Worm (Caenorhabditis elegans) whole organism, L4 larva: ENCODE data around the gene tag-209.

ENCODE experiments used
- F37D6.2 ChIP-seq: sonication (generic microtip); optimal IDR thresholded peaks from 2 replicates; lab custom pipeline; 2016; ENCODE audit warnings: mild to moderate bottlenecking, missing genetic modification characterization, missing compliant biosample characterization
- T20F7.1 ChIP-seq: fragments of 200-800 bp; sonication (Bioruptor generic); optimal IDR thresholded peaks from 2 replicates; lab custom pipeline; 2018; ENCODE audit warnings: mild to moderate bottlenecking, missing genetic modification characterization, missing compliant biosample characterization
- ZK337.2 ChIP-seq: fragments of 200-800 bp; sonication (Bioruptor generic); IDR thresholded peaks from 2 replicates; pipeline ENCODE4 v1.3.6; 2022; ENCODE audit warnings: missing genetic modification reagents, missing genetic modification characterization, missing compliant biosample characterization
- aha-1 ChIP-seq: fragments of 150-350 bp; peaks from one replicate; lab custom pipeline; 2014; ENCODE audit warnings: missing biosample characterization, missing genetic modification characterization
- attf-4 ChIP-seq: sonication (generic microtip); optimal IDR thresholded peaks from 3 replicates; lab custom pipeline; 2017; ENCODE audit warnings: missing biosample characterization, missing genetic modification characterization
- ceh-32 ChIP-seq: sonication (generic microtip); optimal IDR thresholded peaks from 2 replicates; lab custom pipeline; 2016; ENCODE audit warnings: mild to moderate bottlenecking, missing genetic modification characterization, missing compliant biosample characterization; ENCODE audit not compliant: poor library complexity
- ceh-44 ChIP-seq: fragments of 200-800 bp; sonication (Bioruptor generic); IDR thresholded peaks from 2 replicates; pipeline ENCODE4 v1.3.6; 2022; ENCODE audit warnings: missing genetic modification reagents, missing genetic modification characterization, missing compliant biosample characterization
- ces-1 ChIP-seq: fragments of 150-350 bp; sonication (generic microtip); optimal IDR thresholded peaks from 4 replicates; lab custom pipeline; 2014; ENCODE audit warnings: missing biosample characterization, missing genetic modification reagents, missing genetic modification characterization
- daf-8 ChIP-seq: fragments of 200-800 bp; sonication (Bioruptor generic); IDR thresholded peaks from 2 replicates; pipeline ENCODE4 v1.3.6; 2022; ENCODE audit warnings: missing genetic modification characterization, missing compliant biosample characterization
- dmd-6 ChIP-seq: fragments of 200-800 bp; sonication (Bioruptor generic); IDR thresholded peaks from 2 replicates; pipeline ENCODE4 v1.3.6; 2022; ENCODE audit warnings: missing genetic modification reagents, missing genetic modification characterization, missing compliant biosample characterization
- dmd-9 ChIP-seq: fragments of 200-800 bp; sonication (Bioruptor generic); IDR thresholded peaks from 2 replicates; pipeline ENCODE4 v1.3.6; 2022; ENCODE audit warnings: missing genetic modification reagents, missing genetic modification characterization, missing compliant biosample characterization
- dve-1 ChIP-seq: sonication (generic microtip); optimal IDR thresholded peaks from 2 replicates; lab custom pipeline; 2017; ENCODE audit warnings: antibody characterized with exemption, mild to moderate bottlenecking, missing genetic modification characterization, missing compliant biosample characterization; ENCODE audit not compliant: insufficient read depth
- fkh-10 ChIP-seq: fragments of 150-350 bp; optimal IDR thresholded peaks from 2 replicates; lab custom pipeline; 2014; ENCODE audit warnings: missing biosample characterization, missing genetic modification reagents, missing genetic modification characterization
- hif-1 ChIP-seq, 2 experiments: sonication (generic microtip); optimal IDR thresholded peaks; 2 replicates each; lab custom pipeline; 2016 to 2017; ENCODE audit warnings: missing compliant biosample characterization in 2 of 2, missing genetic modification characterization in 2 of 2, missing genetic modification reagents in 2 of 2, missing genotype in 2 of 2, mild to moderate bottlenecking in 1 of 2
- hlh-30 ChIP-seq: sonication (generic microtip); optimal IDR thresholded peaks from 2 replicates; lab custom pipeline; 2017; ENCODE audit warnings: antibody characterized with exemption, mild to moderate bottlenecking, missing genetic modification characterization, missing compliant biosample characterization; ENCODE audit not compliant: insufficient read depth
- hmg-1.1 ChIP-seq: fragments of 200-800 bp; sonication (Bioruptor generic); IDR thresholded peaks from 2 replicates; pipeline ENCODE4 v1.3.6; 2022; ENCODE audit warnings: missing genetic modification reagents, missing genetic modification characterization, missing compliant biosample characterization
- lin-1 ChIP-seq: fragments of 200-800 bp; sonication (Bioruptor generic); IDR thresholded peaks from 2 replicates; pipeline ENCODE4 v1.3.6; 2022; ENCODE audit warnings: missing genetic modification reagents, missing genetic modification characterization, missing compliant biosample characterization
- lin-15B ChIP-seq: fragments of 150-350 bp; sonication (generic microtip); optimal IDR thresholded peaks from 3 replicates; lab custom pipeline; 2014; ENCODE audit warnings: missing biosample characterization, missing genetic modification characterization
- lin-29 ChIP-seq: fragments of 200-800 bp; sonication (Bioruptor generic); IDR thresholded peaks from 2 replicates; pipeline ENCODE4 v1.3.6; 2022; ENCODE audit warnings: missing genetic modification reagents, missing genetic modification characterization, missing compliant biosample characterization
- lin-38 ChIP-seq: fragments of 200-800 bp; sonication (Bioruptor generic); IDR thresholded peaks from 2 replicates; pipeline ENCODE4 v1.3.6; 2022; ENCODE audit warnings: missing genetic modification reagents, missing genetic modification characterization, missing compliant biosample characterization
- lin-39 ChIP-seq: fragments of 150-350 bp; optimal IDR thresholded peaks from 2 replicates; lab custom pipeline; 2014; ENCODE audit warnings: missing biosample characterization, missing genetic modification reagents, missing genetic modification characterization
- lir-3 ChIP-seq: sonication (generic microtip); optimal IDR thresholded peaks from 2 replicates; lab custom pipeline; 2016; ENCODE audit warnings: mild to moderate bottlenecking, missing genetic modification characterization, missing compliant biosample characterization
- lsy-2 ChIP-seq, 2 experiments: fragments of 150-350 bp in 1 of 2; sonication (generic microtip) in 1 of 2; optimal IDR thresholded peaks; 2 replicates each; lab custom pipeline; 2014 to 2017; ENCODE audit warnings: missing biosample characterization in 2 of 2, missing genetic modification characterization in 2 of 2
- madf-5 ChIP-seq, 2 experiments: fragments of 200-800 bp; sonication (Bioruptor generic); IDR thresholded peaks; 2 replicates each; pipeline ENCODE4 v1.3.6; 2022; ENCODE audit warnings: missing compliant biosample characterization in 2 of 2, missing genetic modification characterization in 2 of 2
- mdl-1 ChIP-seq, 2 experiments: fragments of 150-350 bp in 1 of 2; sonication (generic microtip) in 1 of 2; optimal IDR thresholded peaks; 2 replicates each; lab custom pipeline; 2014 to 2017; ENCODE audit warnings: missing biosample characterization in 2 of 2, missing genetic modification characterization in 2 of 2
- mep-1 ChIP-seq: fragments of 150-350 bp; sonication (generic microtip); optimal IDR thresholded peaks from 3 replicates; lab custom pipeline; 2014; ENCODE audit warnings: missing biosample characterization, missing genetic modification characterization
- nhr-10 ChIP-seq: fragments of 150-350 bp; optimal IDR thresholded peaks from 2 replicates; lab custom pipeline; 2014; ENCODE audit warnings: missing biosample characterization, missing genetic modification characterization
- nhr-102 ChIP-seq: sonication (generic microtip); optimal IDR thresholded peaks from 2 replicates; lab custom pipeline; 2016; ENCODE audit warnings: mild to moderate bottlenecking, missing genetic modification characterization, moderate library complexity, missing compliant biosample characterization
- nhr-11 ChIP-seq: fragments of 150-350 bp; optimal IDR thresholded peaks from 2 replicates; lab custom pipeline; 2014; ENCODE audit warnings: missing biosample characterization, missing genetic modification characterization
- nhr-111 ChIP-seq: fragments of 200-800 bp; sonication (Bioruptor generic); optimal IDR thresholded peaks from 2 replicates; lab custom pipeline; 2018; ENCODE audit warnings: mild to moderate bottlenecking, missing genetic modification characterization, missing compliant biosample characterization
- nhr-25 ChIP-seq: sonication (generic microtip); optimal IDR thresholded peaks from 2 replicates; lab custom pipeline; 2017; ENCODE audit warnings: missing genetic modification characterization, mild to moderate bottlenecking, missing compliant biosample characterization, antibody characterized with exemption, moderate library complexity, borderline replicate concordance; ENCODE audit not compliant: insufficient read depth
- nhr-28 ChIP-seq: fragments of 150-350 bp; optimal IDR thresholded peaks from 2 replicates; lab custom pipeline; 2014; ENCODE audit warnings: missing biosample characterization, missing genetic modification characterization
- nhr-41 ChIP-seq: fragments of 200-800 bp; sonication (Bioruptor generic); IDR thresholded peaks from 2 replicates; pipeline ENCODE4 v1.3.6; 2022; ENCODE audit warnings: missing genetic modification reagents, missing genetic modification characterization, missing compliant biosample characterization
- nhr-48 ChIP-seq: sonication (generic microtip); optimal IDR thresholded peaks from 2 replicates; lab custom pipeline; 2016; ENCODE audit warnings: mild to moderate bottlenecking, missing genetic modification characterization, missing compliant biosample characterization
- rbr-2 ChIP-seq: sonication (generic microtip); optimal IDR thresholded peaks from 2 replicates; lab custom pipeline; 2016; ENCODE audit warnings: missing genotype, missing genetic modification characterization, missing compliant biosample characterization
- set-16 ChIP-seq: fragments of 200-800 bp; sonication (Bioruptor generic); IDR thresholded peaks from 2 replicates; pipeline ENCODE4 v1.3.6; 2022; ENCODE audit warnings: missing genetic modification reagents, missing genetic modification characterization, missing compliant biosample characterization
- skn-1 ChIP-seq: fragments of 150-350 bp; optimal IDR thresholded peaks from 2 replicates; lab custom pipeline; 2014; ENCODE audit warnings: missing biosample characterization, missing genetic modification characterization
- spr-3 ChIP-seq: fragments of 200-800 bp; sonication (Bioruptor generic); optimal IDR thresholded peaks from 2 replicates; lab custom pipeline; 2018; ENCODE audit warnings: mild to moderate bottlenecking, missing genetic modification characterization, missing compliant biosample characterization
- tra-1 ChIP-seq: fragments of 200-800 bp; sonication (Bioruptor generic); IDR thresholded peaks from 2 replicates; pipeline ENCODE4 v1.3.6; 2022; ENCODE audit warnings: missing genetic modification reagents, missing genetic modification characterization, missing compliant biosample characterization
- unc-130 ChIP-seq: sonication (generic microtip); optimal IDR thresholded peaks from 2 replicates; lab custom pipeline; 2016; ENCODE audit warnings: missing genetic modification reagents, missing genetic modification characterization, missing compliant biosample characterization
- unc-39 ChIP-seq: sonication (generic microtip); optimal IDR thresholded peaks from 2 replicates; lab custom pipeline; 2017; ENCODE audit warnings: missing biosample characterization, missing genetic modification characterization
- zag-1 ChIP-seq: fragments of 150-350 bp; optimal IDR thresholded peaks from 2 replicates; lab custom pipeline; 2014; ENCODE audit warnings: missing biosample characterization, missing genetic modification characterization
- zfp-3 ChIP-seq: fragments of 200-800 bp; sonication (Bioruptor generic); conservative IDR thresholded peaks from 2 replicates; pipeline ENCODE4 v1.3.6; 2022; ENCODE audit warnings: missing genetic modification reagents, missing genetic modification characterization, missing compliant biosample characterization

tag-209 gene

ce11 chrII:10787240-10787639 is at the start of gene tag-209:
tag-209 (plus strand) TSS chrII:10787312.
- TF ChIP-seq dmd-6 (GFP tag; lab: Robert Waterston, UW), result no peak
- no peak for TF ChIP-seq lir-3 (tag; lab: Kevin White, UChicago)
- 0 out of 2 replicates have a peak, but pooled peaks have one; percentile 15 for TF ChIP-seq lin-38 (GFP tag; lab: Robert Waterston, UW)

ce11 chrII:10744801-10745200 is 42.3 kb upstream of the tag-209 start:
- TF ChIP-seq lin-1, result no peak
- peak; percentile 68; the same call in 1 of the 2 replicates for TF ChIP-seq hmg-1.1 (GFP tag; lab: Robert Waterston, UW)
- no peak for TF ChIP-seq daf-8 (GFP tag; lab: Robert Waterston, UW)
- no peak for TF ChIP-seq lin-15B
- TF ChIP-seq ceh-32 (tag; lab: Kevin White, UChicago), result no peak
- peak; percentile 33 for TF ChIP-seq rbr-2 (tag; lab: Kevin White, UChicago)
- TF ChIP-seq aha-1 (tag; lab: Kevin White, UChicago), result peak; percentile 91
- no peak for TF ChIP-seq dve-1 (tag; lab: Kevin White, UChicago)
- TF ChIP-seq T20F7.1 (GFP tag; lab: Kevin White, UChicago), result no peak
- peak; percentile 25 to 29 for TF ChIP-seq lsy-2 (tag; optimal IDR thresholded peaks at IDR 0.05; lab: Kevin White, UChicago)
- TF ChIP-seq nhr-28 (tag; lab: Kevin White, UChicago), result no peak
- TF ChIP-seq ZK337.2, result no peak
- no peak for TF ChIP-seq madf-5 (GFP tag; IDR thresholded peaks at IDR 0.05; lab: Robert Waterston, UW)
- peak in 1 of 2 experiments; percentile 25 for TF ChIP-seq mdl-1 (tag; optimal IDR thresholded peaks at IDR 0.05; lab: Kevin White, UChicago)
- no peak for TF ChIP-seq unc-39 (tag; lab: Kevin White, UChicago)
- TF ChIP-seq lin-39 (tag; lab: Kevin White, UChicago), result no peak
- no peak for TF ChIP-seq nhr-25
- no peak for TF ChIP-seq dmd-9 (GFP tag; lab: Robert Waterston, UW)
- peak in 1 of 2 experiments; percentile 3 for TF ChIP-seq hif-1 (tag; optimal IDR thresholded peaks at IDR 0.05; lab: Kevin White, UChicago)
- no peak for TF ChIP-seq ces-1
- no peak for TF ChIP-seq zfp-3 (GFP tag; lab: Robert Waterston, UW)
- TF ChIP-seq F37D6.2, result peak; percentile 3
- no peak for TF ChIP-seq hlh-30 (tag; lab: Kevin White, UChicago)
- TF ChIP-seq mep-1 (tag; lab: Kevin White, UChicago), result peak; percentile 31
- TF ChIP-seq fkh-10, result peak; percentile 56
- TF ChIP-seq lir-3 (tag; lab: Kevin White, UChicago), result no peak
- TF ChIP-seq nhr-48 (tag; lab: Kevin White, UChicago), result no peak
- peak; percentile 24; the same call in 1 of the 2 replicates for TF ChIP-seq set-16 (GFP tag; lab: Robert Waterston, UW)
- no peak for TF ChIP-seq attf-4 (tag; lab: Kevin White, UChicago)
- no peak for TF ChIP-seq skn-1 (tag; lab: Kevin White, UChicago)
- no peak for TF ChIP-seq ceh-44 (GFP tag; lab: Robert Waterston, UW)

DNA sequence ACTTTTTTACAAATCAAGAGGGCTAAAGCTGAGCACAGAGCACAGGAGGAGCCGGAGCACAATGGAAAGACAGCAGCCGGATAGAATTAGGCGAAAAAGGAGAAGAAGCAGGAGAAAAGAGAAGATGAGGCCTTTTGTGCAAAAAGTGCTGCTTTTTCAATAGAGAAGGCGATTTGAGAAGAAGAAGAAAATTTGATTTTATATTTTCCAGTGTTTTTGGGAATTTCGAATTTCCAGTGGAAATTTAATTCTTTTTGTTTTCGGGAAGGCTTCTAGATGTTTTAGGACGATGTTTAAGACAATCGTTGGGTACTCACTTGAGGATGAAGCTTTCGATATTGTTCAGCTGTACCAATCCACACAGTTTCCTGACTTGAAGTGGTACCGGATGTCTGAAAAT is 33.4 kb upstream of the tag-209 start:
- TF ChIP-seq fkh-10 (peak; percentile 77), aha-1 (tag; lab: Kevin White, UChicago) (no peak)
- TF ChIP-seq, all 104 proteins: peak for 1

DNA sequence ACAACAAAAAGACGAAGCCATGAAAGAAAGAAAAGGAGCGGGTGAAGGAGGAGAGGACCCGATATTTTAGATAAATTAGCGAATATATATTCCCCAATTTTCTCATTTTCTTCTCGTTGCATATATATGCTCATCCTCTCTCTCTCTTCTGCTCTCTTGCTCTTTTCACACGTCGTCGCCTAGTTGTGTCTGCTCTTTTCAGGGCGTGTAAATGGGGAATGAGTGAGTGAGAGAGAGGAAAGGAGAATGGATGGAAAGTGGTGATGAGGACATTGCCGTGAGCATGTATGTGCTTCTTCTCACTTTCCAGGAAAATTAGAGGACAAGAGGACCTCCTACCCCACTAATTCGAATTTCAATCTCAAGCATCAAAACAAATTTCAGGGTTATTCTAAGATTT is 31.7 kb upstream of the tag-209 start:
- TF ChIP-seq nhr-102 (tag; lab: Kevin White, UChicago) (no peak), attf-4 (tag; lab: Kevin White, UChicago) (no peak), hmg-1.1 (GFP tag; lab: Robert Waterston, UW) (no peak), ZK337.2 (no peak), unc-130 (GFP tag; lab: Kevin White, UChicago) (no peak), unc-39 (tag; lab: Kevin White, UChicago) (no peak), nhr-111 (GFP tag; lab: Kevin White, UChicago) (no peak), tra-1 (GFP tag; lab: Robert Waterston, UW) (no peak), ceh-44 (GFP tag; lab: Robert Waterston, UW) (no peak), nhr-41 (GFP tag; lab: Robert Waterston, UW) (no peak), dmd-9 (GFP tag; lab: Robert Waterston, UW) (no peak), spr-3 (GFP tag; lab: Kevin White, UChicago) (no peak), lin-29 (GFP tag; lab: Robert Waterston, UW) (no peak), nhr-10 (tag; lab: Kevin White, UChicago) (no peak), fkh-10 (no peak), nhr-11 (no peak), zag-1 (tag; lab: Kevin White, UChicago) (no peak), ces-1 (no peak), zfp-3 (GFP tag; lab: Robert Waterston, UW) (no peak)
- TF ChIP-seq, all 104 proteins: peak for 0
